Fruit fly (Drosophila melanogaster): ENCODE measurements around the gene Spn31A.

Gene Spn31A

dm6 chr2L:10056705-10057104, 3.9 kb upstream of the Spn31A start, which contains the start of gene Pen (continued):
- TF ChIP-seq CG9797 (GFP tag; optimal IDR thresholded peaks at IDR 0.05), result peak; percentile 85
- TF ChIP-seq CG12744 (GFP tag; optimal IDR thresholded peaks at IDR 0.05), result no peak
- TF ChIP-seq Pdp1 (GFP tag; optimal IDR thresholded peaks at IDR 0.05), result no peak
- no peak for TF ChIP-seq fd3F (GFP tag; optimal IDR thresholded peaks at IDR 0.05)
- TF ChIP-seq CG17612 (GFP tag; IDR thresholded peaks at IDR 0.05), result no peak
- TF ChIP-seq bowl (GFP tag; IDR thresholded peaks at IDR 0.05), result no peak
- TF ChIP-seq CG4282 (GFP tag; optimal IDR thresholded peaks at IDR 0.05), result no peak
- peak; percentile 79 for TF ChIP-seq Dp (GFP tag; optimal IDR thresholded peaks at IDR 0.05)
- no peak for TF ChIP-seq CG1233 (GFP tag; optimal IDR thresholded peaks at IDR 0.05)
- peak; percentile 85 for TF ChIP-seq BEAF-32 (GFP tag; optimal IDR thresholded peaks at IDR 0.05)
- 0 out of 2 replicates have a peak, but pooled peaks have one; percentile 57 for TF ChIP-seq CG42726 (GFP tag; IDR thresholded peaks at IDR 0.05; ENCODE audit: partially characterized antibody)
- TF ChIP-seq Doc3 (GFP tag; IDR thresholded peaks at IDR 0.05; ENCODE audit: partially characterized antibody), result peak; percentile 35; the same call in 1 of the 3 replicates
- peak; percentile 2 for TF ChIP-seq CoRest (tag; optimal IDR thresholded peaks at IDR 0.05)
- TF ChIP-seq chinmo (GFP tag; IDR thresholded peaks at IDR 0.05; ENCODE audit: partially characterized antibody), result 0 out of 4 replicates have a peak, but pooled peaks have one; percentile 13
- peak; percentile 56; the same call in 1 of the 2 replicates for TF ChIP-seq hbn (GFP tag; IDR thresholded peaks at IDR 0.05; ENCODE audit: partially characterized antibody)
- TF ChIP-seq CG17186 (GFP tag; optimal IDR thresholded peaks at IDR 0.05), result peak; percentile 64
- peak; percentile 83 for TF ChIP-seq Bgb (GFP tag; IDR thresholded peaks at IDR 0.05; ENCODE audit: partially characterized antibody)
- peak; percentile 73 for TF ChIP-seq bbx (GFP tag; IDR thresholded peaks at IDR 0.05; ENCODE audit: partially characterized antibody)
- peak; percentile 56; the same call in 1 of the 2 replicates for TF ChIP-seq sna (GFP tag; IDR thresholded peaks at IDR 0.05; ENCODE audit: partially characterized antibody)
- TF ChIP-seq Sox102F (GFP tag; optimal IDR thresholded peaks at IDR 0.05), result no peak
- peak; percentile 9 for TF ChIP-seq CG12659 (GFP tag; optimal IDR thresholded peaks at IDR 0.05)
- peak; percentile 59 for TF ChIP-seq inv (GFP tag; IDR thresholded peaks at IDR 0.05; ENCODE audit: partially characterized antibody)
- peak; percentile 65; the same call in 1 of the 2 replicates for TF ChIP-seq unc-4 (GFP tag; IDR thresholded peaks at IDR 0.05; ENCODE audit: partially characterized antibody)
- TF ChIP-seq CG17385 (GFP tag; optimal IDR thresholded peaks at IDR 0.05), result no peak
- TF ChIP-seq CG10979 (tag; optimal IDR thresholded peaks at IDR 0.05), result no peak
- TF ChIP-seq tna (GFP tag; IDR thresholded peaks at IDR 0.05; ENCODE audit: partially characterized antibody), result peak; percentile 53
- TF ChIP-seq pzg (GFP tag; optimal IDR thresholded peaks at IDR 0.05), result peak; percentile 74
- no peak for TF ChIP-seq CG16863 (GFP tag; optimal IDR thresholded peaks at IDR 0.05)
- peak; percentile 53 for TF ChIP-seq CG34224 (GFP tag; IDR thresholded peaks at IDR 0.05; ENCODE audit: partially characterized antibody)
- TF ChIP-seq Sin3A (optimal IDR thresholded peaks at IDR 0.05), result peak; percentile 52
- TF ChIP-seq CG16813 (GFP tag; IDR thresholded peaks at IDR 0.05; ENCODE audit: partially characterized antibody), result peak; percentile 81
- no peak for TF ChIP-seq scrt (GFP tag; optimal IDR thresholded peaks at IDR 0.05)
- no peak for TF ChIP-seq Gsc (GFP tag; IDR thresholded peaks at IDR 0.05)
- peak; percentile 89 for TF ChIP-seq Dref (GFP tag; IDR thresholded peaks at IDR 0.05)
- peak; percentile 52 for TF ChIP-seq CG2116 (GFP tag; optimal IDR thresholded peaks at IDR 0.05)
- no peak for TF ChIP-seq pho (GFP tag; optimal IDR thresholded peaks at IDR 0.05)
- TF ChIP-seq CG31365 (tag; optimal IDR thresholded peaks at IDR 0.05), result no peak
- no peak for TF ChIP-seq cas (GFP tag; IDR thresholded peaks at IDR 0.05)
- TF ChIP-seq ab (GFP tag; optimal IDR thresholded peaks at IDR 0.05), result no peak
- no peak for TF ChIP-seq CG8089 (GFP tag; optimal IDR thresholded peaks at IDR 0.05)
- no peak for TF ChIP-seq pum (GFP tag; optimal IDR thresholded peaks at IDR 0.05)
- no peak for TF ChIP-seq tll (GFP tag; optimal IDR thresholded peaks at IDR 0.05)
- TF ChIP-seq CG15514 (GFP tag; optimal IDR thresholded peaks at IDR 0.05), result peak; percentile 61
- peak; percentile 46; the same call in 1 of the 2 replicates for TF ChIP-seq nerfin-2 (GFP tag; IDR thresholded peaks at IDR 0.05; ENCODE audit: partially characterized antibody)
- no peak for TF ChIP-seq CG3407 (GFP tag; optimal IDR thresholded peaks at IDR 0.05)
- TF ChIP-seq CG31224 (GFP tag; IDR thresholded peaks at IDR 0.05), result no peak
- TF ChIP-seq Hr78 (GFP tag; optimal IDR thresholded peaks at IDR 0.05), result no peak
- TF ChIP-seq lmd (GFP tag; IDR thresholded peaks at IDR 0.05), result no peak
